Fruit fly (Drosophila melanogaster): ENCODE data around the gene CG42831.
A peak's percentile ranks its signal among the peaks of the same experiment; 100 is the strongest.

Gene CG42831

dm6 chr3L:10776367-10777026 lies 38.1 kb upstream of the CG42831 start (continued):
- TF ChIP-seq HLHmδ (GFP tag; optimal IDR thresholded peaks at IDR 0.05) (no peak), repo (GFP tag; optimal IDR thresholded peaks at IDR 0.05) (peak; percentile 84), sima (GFP tag; optimal IDR thresholded peaks at IDR 0.05) (peak; percentile 21), lbe (GFP tag; optimal IDR thresholded peaks at IDR 0.05) (peak; percentile 98), CG10543 (GFP tag; optimal IDR thresholded peaks at IDR 0.05) (no peak), CG5245 (GFP tag; optimal IDR thresholded peaks at IDR 0.05) (peak; percentile 93), chn (GFP tag; optimal IDR thresholded peaks at IDR 0.05) (peak; percentile 77), CG7372 (GFP tag; IDR thresholded peaks at IDR 0.05) (peak; percentile 80), CG33557 (GFP tag; optimal IDR thresholded peaks at IDR 0.05) (no peak), onecut (GFP tag; IDR thresholded peaks at IDR 0.05) (peak; percentile 91), slou (GFP tag; optimal IDR thresholded peaks at IDR 0.05) (peak; percentile 40), CG6175 (GFP tag; IDR thresholded peaks at IDR 0.05) (peak; percentile 57; the same call in 1 of the 3 replicates), dysf (GFP tag; IDR thresholded peaks at IDR 0.05) (peak; percentile 94), pho (GFP tag; optimal IDR thresholded peaks at IDR 0.05) (peak; percentile 35), CG16779 (GFP tag; IDR thresholded peaks at IDR 0.05) (peak; percentile 52; the same call in 1 of the 2 replicates), CG6689 (GFP tag; IDR thresholded peaks at IDR 0.05) (peak; percentile 91), hb (GFP tag; IDR thresholded peaks at IDR 0.05; ENCODE audit: partially characterized antibody) (no peak), Ptx1 (GFP tag; IDR thresholded peaks at IDR 0.05) (peak; percentile 96), ro (GFP tag; IDR thresholded peaks at IDR 0.05) (peak; percentile 83), Rfx (GFP tag; IDR thresholded peaks at IDR 0.05) (peak; percentile 85), Sox102F (GFP tag; optimal IDR thresholded peaks at IDR 0.05) (peak; percentile 96), Nf-YB (GFP tag; optimal IDR thresholded peaks at IDR 0.05) (peak; percentile 58), B-H1 (GFP tag; IDR thresholded peaks at IDR 0.05) (peak; percentile 86), gt (GFP tag; IDR thresholded peaks at IDR 0.05) (peak; percentile 84), CG30020 (tag; optimal IDR thresholded peaks at IDR 0.05) (no peak), CG13296 (GFP tag; optimal IDR thresholded peaks at IDR 0.05) (peak; percentile 55), aop (GFP tag; IDR thresholded peaks at IDR 0.05) (peak; percentile 91), CG17568 (GFP tag; optimal IDR thresholded peaks at IDR 0.05) (peak; percentile 71), CG30431 (GFP tag; optimal IDR thresholded peaks at IDR 0.05) (peak; percentile 82), wek (GFP tag; optimal IDR thresholded peaks at IDR 0.05) (peak; percentile 72), slbo (GFP tag; IDR thresholded peaks at IDR 0.05) (peak; percentile 88), CG8359 (GFP tag; optimal IDR thresholded peaks at IDR 0.05; ENCODE audit: borderline replicate concordance) (peak; percentile 69), mirr (GFP tag; optimal IDR thresholded peaks at IDR 0.05) (no peak), CG13894 (tag; optimal IDR thresholded peaks at IDR 0.05) (no peak), CG12391 (tag; optimal IDR thresholded peaks at IDR 0.05) (peak; percentile 87), grau (tag; optimal IDR thresholded peaks at IDR 0.05) (peak; percentile 95), cad (GFP tag; optimal IDR thresholded peaks at IDR 0.05) (no peak), CG10209 (GFP tag; optimal IDR thresholded peaks at IDR 0.05) (peak; percentile 84), CG3065 (GFP tag; optimal IDR thresholded peaks at IDR 0.05) (peak; percentile 65), zfh2 (GFP tag; optimal IDR thresholded peaks at IDR 0.05) (peak; percentile 41), Abd-B (GFP tag; optimal IDR thresholded peaks at IDR 0.05) (peak; percentile 85), sc (optimal IDR thresholded peaks at IDR 0.05) (no peak), sc (GFP tag; optimal IDR thresholded peaks at IDR 0.05) (peak; percentile 79), nerfin-2 (GFP tag; IDR thresholded peaks at IDR 0.05; ENCODE audit: partially characterized antibody) (no peak), sug (tag; optimal IDR thresholded peaks at IDR 0.05) (no peak), CG2120 (GFP tag; optimal IDR thresholded peaks at IDR 0.05) (peak; percentile 40), stwl (tag; optimal IDR thresholded peaks at IDR 0.05) (no peak), klu (GFP tag; IDR thresholded peaks at IDR 0.05) (peak; percentile 79), CG8765 (GFP tag; IDR thresholded peaks at IDR 0.05) (peak; percentile 62; the same call in 1 of the 2 replicates), CG12744 (GFP tag; optimal IDR thresholded peaks at IDR 0.05) (peak; percentile 39)

Data from whole organism, embryonic.